Fruit fly (Drosophila melanogaster) whole organism, adult: ENCODE measurements around the gene eIF2gamma.

ENCODE experiments used
- CG11617 ChIP-seq: fragments of 200-800 bp; sonication (Bioruptor generic); optimal IDR thresholded peaks from 2 replicates; lab custom pipeline; 2017; ENCODE audit warnings: mild to moderate bottlenecking, missing biosample characterization, missing genetic modification reagents, missing genetic modification characterization
- CG12768 ChIP-seq: fragments of 200-800 bp; sonication (Bioruptor generic); optimal IDR thresholded peaks from 2 replicates; lab custom pipeline; 2017; ENCODE audit warnings: missing biosample characterization, missing genetic modification characterization, mild to moderate bottlenecking, moderate library complexity, missing genetic modification reagents
- CG14711 ChIP-seq: fragments of 200-800 bp; sonication (Bioruptor generic); optimal IDR thresholded peaks from 2 replicates; lab custom pipeline; 2018; ENCODE audit warnings: missing biosample characterization, mild to moderate bottlenecking, missing genetic modification characterization, moderate library complexity
- CG1620 ChIP-seq: fragments of 200-800 bp; sonication (Bioruptor generic); optimal IDR thresholded peaks from 2 replicates; lab custom pipeline; 2016; ENCODE audit warnings: missing biosample characterization, missing genetic modification characterization
- CG33017 ChIP-seq: fragments of 200-800 bp; sonication (Bioruptor generic); optimal IDR thresholded peaks from 2 replicates; lab custom pipeline; 2018; ENCODE audit warnings: missing biosample characterization, mild to moderate bottlenecking, missing genetic modification characterization, moderate library complexity
- CG5204 ChIP-seq: fragments of 200-800 bp; sonication (Bioruptor generic); optimal IDR thresholded peaks from 2 replicates; lab custom pipeline; 2016; ENCODE audit warnings: missing biosample characterization, missing genetic modification characterization
- CG7045 ChIP-seq: fragments of 200-800 bp; sonication (Bioruptor generic); optimal IDR thresholded peaks from 2 replicates; lab custom pipeline; 2017; ENCODE audit warnings: missing biosample characterization, mild to moderate bottlenecking, missing genetic modification characterization
- CG7101 ChIP-seq: fragments of 200-800 bp; sonication (Bioruptor generic); optimal IDR thresholded peaks from 2 replicates; lab custom pipeline; 2018; ENCODE audit warnings: missing biosample characterization, mild to moderate bottlenecking, missing genetic modification characterization, moderate library complexity
- Clk ChIP-seq: fragments of 200-800 bp; sonication (Bioruptor generic); optimal IDR thresholded peaks from 2 replicates; lab custom pipeline; 2017; ENCODE audit warnings: missing biosample characterization, missing genetic modification characterization
- Crg-1 ChIP-seq: fragments of 200-800 bp; sonication (Bioruptor generic); optimal IDR thresholded peaks from 2 replicates; lab custom pipeline; 2016; ENCODE audit warnings: missing biosample characterization, missing genetic modification characterization
- Hr96 ChIP-seq: fragments of 200-800 bp; sonication (Bioruptor generic); optimal IDR thresholded peaks from 2 replicates; lab custom pipeline; 2016; ENCODE audit warnings: missing biosample characterization, missing genetic modification characterization
- Mnt ChIP-seq: fragments of 200-800 bp; sonication (Bioruptor generic); optimal IDR thresholded peaks from 2 replicates; lab custom pipeline; 2016; ENCODE audit warnings: missing biosample characterization, mild to moderate bottlenecking, missing genetic modification characterization
- bab1 ChIP-seq: fragments of 200-800 bp; sonication (Bioruptor generic); optimal IDR thresholded peaks from 3 replicates; lab custom pipeline; 2019; ENCODE audit warnings: missing biosample characterization, mild to moderate bottlenecking, missing genetic modification characterization, moderate library complexity
- cic ChIP-seq: fragments of 200-800 bp; sonication (Bioruptor generic); optimal IDR thresholded peaks from 2 replicates; lab custom pipeline; 2017; ENCODE audit warnings: missing biosample characterization, mild to moderate bottlenecking, missing genetic modification characterization, moderate library complexity
- cnc ChIP-seq, 2 experiments: fragments of >200 bp; optimal IDR thresholded peaks; 2 replicates each; lab custom pipeline; 2017
- kay ChIP-seq: fragments of 200-800 bp; sonication (Bioruptor generic); peaks from one replicate; lab custom pipeline; 2016; ENCODE audit warnings: missing biosample characterization, missing genetic modification characterization, borderline replicate concordance
- ovo ChIP-seq: fragments of 200-800 bp; sonication (Bioruptor generic); optimal IDR thresholded peaks from 2 replicates; lab custom pipeline; 2016; ENCODE audit warnings: missing biosample characterization, missing genetic modification characterization
- pad ChIP-seq: fragments of 200-800 bp; sonication (Bioruptor generic); optimal IDR thresholded peaks from 3 replicates; lab custom pipeline; 2017; ENCODE audit warnings: missing biosample characterization, missing genetic modification characterization, mild to moderate bottlenecking, moderate library complexity, missing genetic modification reagents
- tj ChIP-seq: fragments of 200-800 bp; sonication (Bioruptor generic); optimal IDR thresholded peaks from 3 replicates; lab custom pipeline; 2017; ENCODE audit warnings: missing biosample characterization, mild to moderate bottlenecking, missing genetic modification characterization, moderate library complexity
- toe ChIP-seq: fragments of 200-800 bp; sonication (Bioruptor generic); optimal IDR thresholded peaks from 2 replicates; lab custom pipeline; 2016; ENCODE audit warnings: missing biosample characterization, missing genetic modification characterization

The eIF2gamma gene

DNA sequence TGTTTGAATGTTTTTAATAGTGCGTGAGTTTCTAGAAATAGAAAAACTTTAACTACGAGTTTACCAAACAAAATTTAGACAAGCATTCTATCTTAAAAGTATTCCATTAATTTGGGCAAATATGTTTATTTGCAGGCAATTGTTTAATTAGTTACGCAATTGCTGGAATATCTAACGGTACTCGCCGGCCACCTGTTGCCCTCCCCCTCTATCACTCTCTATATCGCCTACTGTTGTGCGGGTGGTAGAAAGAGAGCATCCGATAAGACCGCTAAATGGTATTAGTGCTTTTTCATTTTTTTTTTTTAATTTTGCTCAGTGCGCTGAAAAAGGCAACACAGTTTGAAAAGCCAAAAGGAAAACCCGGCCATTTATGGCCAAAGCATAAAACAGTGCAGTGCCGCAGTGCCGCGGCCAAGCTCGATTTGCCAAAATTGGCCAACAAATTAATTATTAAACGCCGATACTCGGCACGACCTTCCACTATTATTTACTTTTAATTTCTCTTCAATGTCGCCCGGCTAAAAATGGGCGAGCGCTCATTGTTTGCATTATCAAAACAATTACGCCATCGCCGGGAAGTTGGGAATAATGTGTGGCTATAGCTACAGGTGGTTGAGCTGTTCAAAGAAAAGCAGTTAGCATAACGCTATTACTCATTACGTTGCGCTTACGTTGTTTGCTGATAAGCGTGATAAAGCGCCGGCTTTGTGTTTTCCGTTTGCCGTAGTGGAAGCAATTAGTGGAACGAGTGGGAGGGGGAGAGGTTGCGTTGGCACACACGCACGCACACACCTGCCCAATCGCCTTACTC, 26.8 kb upstream of the eIF2gamma start:
- TF ChIP-seq Crg-1, result no peak
- no peak for TF ChIP-seq CG11617 (GFP tag; lab: Kevin White, UChicago)
- no peak for TF ChIP-seq Mnt (GFP tag; lab: Kevin White, UChicago)
- no peak for TF ChIP-seq CG33017 (tag; lab: Kevin White, UChicago)
- no peak for TF ChIP-seq CG12768 (GFP tag; lab: Kevin White, UChicago)
- no peak for TF ChIP-seq tj (GFP tag; lab: Kevin White, UChicago)
- no peak for TF ChIP-seq CG1620 (GFP tag; lab: Kevin White, UChicago)
- TF ChIP-seq pad, result peak; percentile 20
- TF ChIP-seq Clk (GFP tag; lab: Kevin White, UChicago), result no peak
- TF ChIP-seq kay, result no peak
- peak; percentile 98 for TF ChIP-seq ovo (GFP tag; lab: Kevin White, UChicago)
- TF ChIP-seq CG14711 (tag; lab: Kevin White, UChicago), result no peak
- TF ChIP-seq bab1 (GFP tag; lab: Kevin White, UChicago), result no peak
- no peak for TF ChIP-seq cic
- no peak for TF ChIP-seq cnc (optimal IDR thresholded peaks at IDR 0.05; lab: Kevin White, UChicago)
- TF ChIP-seq CG5204 (GFP tag; lab: Kevin White, UChicago), result no peak

DNA sequence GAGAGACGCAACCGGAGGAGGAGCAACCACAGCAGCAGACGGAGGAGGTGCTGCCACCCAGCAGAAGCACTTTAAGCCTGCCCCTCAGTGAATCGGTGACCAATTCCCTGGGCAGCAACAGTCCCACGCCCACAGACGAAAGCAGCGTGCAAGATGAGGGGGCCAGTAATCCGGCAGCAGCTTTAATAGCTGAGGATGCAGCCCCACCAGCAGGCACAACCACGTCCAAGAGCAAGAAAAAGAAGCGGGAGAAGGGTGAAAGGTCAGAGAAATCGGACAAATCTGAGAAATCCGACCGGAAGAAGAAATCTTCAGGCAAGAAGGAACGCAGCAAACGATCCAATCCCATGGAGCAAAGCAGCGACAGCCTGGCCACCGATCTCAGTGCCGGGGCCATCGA, 25.5 kb upstream of the eIF2gamma start:
- TF ChIP-seq CG12768 (GFP tag; lab: Kevin White, UChicago) (no peak), Clk (GFP tag; lab: Kevin White, UChicago) (no peak), tj (GFP tag; lab: Kevin White, UChicago) (no peak), Hr96 (GFP tag; lab: Kevin White, UChicago) (no peak), kay (no peak), toe (GFP tag; lab: Kevin White, UChicago) (no peak), pad (no peak)

DNA sequence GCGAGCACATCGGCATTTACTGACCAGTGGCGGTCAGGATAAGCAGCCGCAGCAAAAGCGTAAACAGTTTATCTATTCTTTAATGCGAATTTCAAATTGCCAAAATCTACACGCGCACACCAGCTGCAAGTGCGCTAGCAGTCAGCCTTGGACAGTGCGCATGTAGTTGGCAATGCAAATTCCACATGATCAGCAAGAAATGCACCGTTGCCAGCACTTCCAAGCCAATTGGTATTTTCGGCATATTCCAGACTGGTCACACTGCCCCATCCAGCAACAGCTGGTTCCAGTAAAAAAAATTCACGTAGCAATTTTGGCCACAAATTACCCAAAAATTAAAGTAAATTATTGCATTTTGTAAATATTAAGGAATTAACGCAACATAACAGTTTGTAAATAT, 24.5 kb upstream of the eIF2gamma start:
- no peak for TF ChIP-seq CG11617 (GFP tag; lab: Kevin White, UChicago)
- TF ChIP-seq ovo (GFP tag; lab: Kevin White, UChicago), result peak; percentile 63
- TF ChIP-seq CG5204 (GFP tag; lab: Kevin White, UChicago), result no peak
- no peak for TF ChIP-seq toe (GFP tag; lab: Kevin White, UChicago)
- TF ChIP-seq pad, result peak; percentile 44
- peak; percentile 78 for TF ChIP-seq Mnt (GFP tag; lab: Kevin White, UChicago)
- no peak for TF ChIP-seq CG12768 (GFP tag; lab: Kevin White, UChicago)
- peak; percentile 100 for TF ChIP-seq tj (GFP tag; lab: Kevin White, UChicago)
- no peak for TF ChIP-seq CG7045 (GFP tag; lab: Kevin White, UChicago)
- TF ChIP-seq bab1 (GFP tag; lab: Kevin White, UChicago), result no peak
- peak; percentile 5 for TF ChIP-seq CG14711 (tag; lab: Kevin White, UChicago)
- TF ChIP-seq Clk (GFP tag; lab: Kevin White, UChicago), result no peak
- TF ChIP-seq CG1620 (GFP tag; lab: Kevin White, UChicago), result peak; percentile 30
- peak; percentile 33 for TF ChIP-seq Crg-1
- TF ChIP-seq CG33017 (tag; lab: Kevin White, UChicago), result no peak
- no peak for TF ChIP-seq CG7101 (tag; lab: Kevin White, UChicago)
- no peak for TF ChIP-seq cic
- TF ChIP-seq kay, result no peak
- TF ChIP-seq cnc (optimal IDR thresholded peaks at IDR 0.05; lab: Kevin White, UChicago), result peak in 1 of 2 experiments; percentile 32
- no peak for TF ChIP-seq Hr96 (GFP tag; lab: Kevin White, UChicago)

DNA sequence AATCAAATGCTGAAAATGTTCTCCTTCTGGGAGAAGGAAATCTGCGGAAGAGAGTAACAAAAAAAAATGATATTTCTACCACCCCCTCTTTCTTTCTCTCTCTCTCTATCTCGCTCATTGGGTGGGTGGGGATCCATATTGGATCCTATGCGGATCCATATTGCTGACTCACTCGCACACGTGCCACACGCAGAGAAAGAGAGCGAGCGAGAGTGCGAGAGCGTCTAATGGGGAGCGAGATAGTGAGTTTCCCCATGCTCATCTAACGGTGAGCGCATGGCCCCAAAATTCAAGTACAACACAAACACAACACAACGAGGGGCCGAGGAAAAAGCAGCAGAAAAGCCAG, 23.4 kb upstream of the eIF2gamma start:
- TF ChIP-seq Mnt (GFP tag; lab: Kevin White, UChicago) (peak; percentile 32), pad (peak; percentile 93), CG11617 (GFP tag; lab: Kevin White, UChicago) (no peak), kay (peak; percentile 11), CG1620 (GFP tag; lab: Kevin White, UChicago) (no peak), cnc (optimal IDR thresholded peaks at IDR 0.05; lab: Kevin White, UChicago) (no peak), Hr96 (GFP tag; lab: Kevin White, UChicago) (no peak), ovo (GFP tag; lab: Kevin White, UChicago) (no peak)

DNA sequence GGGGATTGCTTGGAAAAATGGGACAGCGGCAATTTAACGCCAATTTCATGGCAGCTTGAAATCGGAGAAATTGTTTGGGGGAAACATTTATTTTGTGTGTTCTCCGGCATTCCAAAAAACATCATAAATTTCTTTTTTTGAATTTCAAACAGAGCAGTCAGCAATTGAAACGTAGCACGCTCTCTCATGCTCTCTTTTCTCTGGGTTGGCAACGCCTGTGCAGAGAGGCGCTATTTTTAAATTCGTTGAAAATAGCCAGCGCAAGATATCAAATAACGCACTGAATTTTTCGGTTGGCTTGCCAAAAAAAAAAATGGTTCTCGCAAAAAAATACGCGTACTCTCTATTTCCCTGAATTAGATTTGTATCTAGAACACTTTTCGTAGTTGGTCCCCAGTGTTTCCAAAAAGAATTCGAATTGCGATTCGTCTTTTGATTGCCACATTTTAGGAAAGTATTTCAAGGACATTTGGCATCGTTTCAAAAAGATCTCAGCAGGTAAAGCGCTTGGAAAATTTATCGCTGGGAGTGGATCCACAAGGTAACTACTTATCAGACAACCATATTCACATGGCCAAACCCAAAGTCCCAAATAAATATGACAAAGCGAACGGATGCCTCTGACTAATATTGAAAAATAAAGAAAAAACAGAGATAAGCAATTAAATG, 22.9 kb upstream of the eIF2gamma start:
- no peak for TF ChIP-seq Hr96 (GFP tag; lab: Kevin White, UChicago)
- TF ChIP-seq kay, result peak; percentile 44
- TF ChIP-seq CG11617 (GFP tag; lab: Kevin White, UChicago), result no peak

DNA sequence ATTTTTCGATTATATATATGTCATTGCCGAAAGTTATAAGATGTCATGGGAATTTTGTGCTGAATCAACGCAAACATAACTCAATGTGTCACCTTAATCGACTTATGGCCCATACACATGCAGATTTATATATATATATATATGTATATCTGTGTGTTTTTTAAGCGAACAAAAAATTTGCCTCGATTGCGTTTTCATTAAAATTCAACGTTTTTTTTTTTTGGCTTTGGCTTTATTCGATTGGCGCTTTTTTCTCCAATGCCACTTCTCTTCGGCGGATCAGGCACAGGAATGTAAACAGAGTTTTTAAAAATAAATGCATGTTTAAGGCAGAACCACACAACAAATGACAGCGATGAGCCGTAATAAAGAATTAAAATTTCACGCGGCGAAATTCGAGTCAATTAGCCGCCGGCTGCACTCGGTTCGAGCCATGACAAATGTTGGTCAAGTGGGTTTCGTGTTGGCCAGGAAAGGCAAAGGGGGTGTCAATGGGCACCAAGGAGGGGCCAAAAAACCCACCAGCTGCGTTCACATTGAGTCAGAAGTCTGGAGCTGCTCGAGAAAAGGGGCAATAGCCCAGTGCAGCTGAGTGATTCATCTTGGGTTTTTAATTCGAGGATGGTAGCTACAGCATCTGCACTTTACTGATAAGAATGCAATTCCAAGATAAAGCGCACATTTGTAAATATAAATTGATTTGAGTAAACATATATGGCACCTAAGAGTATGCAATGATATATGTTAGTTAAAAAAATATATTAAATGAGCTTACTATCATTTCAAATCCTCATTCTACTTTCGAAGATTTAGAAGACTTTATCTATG, 19.9 kb upstream of the eIF2gamma start:
- TF ChIP-seq CG12768 (GFP tag; lab: Kevin White, UChicago) (no peak), tj (GFP tag; lab: Kevin White, UChicago) (peak; percentile 96), kay (peak; percentile 44)
